Fruit fly (Drosophila melanogaster): ENCODE results near the gene fid.
A peak's percentile ranks its signal among the peaks of the same experiment; 100 is the strongest.

fid gene

DNA sequence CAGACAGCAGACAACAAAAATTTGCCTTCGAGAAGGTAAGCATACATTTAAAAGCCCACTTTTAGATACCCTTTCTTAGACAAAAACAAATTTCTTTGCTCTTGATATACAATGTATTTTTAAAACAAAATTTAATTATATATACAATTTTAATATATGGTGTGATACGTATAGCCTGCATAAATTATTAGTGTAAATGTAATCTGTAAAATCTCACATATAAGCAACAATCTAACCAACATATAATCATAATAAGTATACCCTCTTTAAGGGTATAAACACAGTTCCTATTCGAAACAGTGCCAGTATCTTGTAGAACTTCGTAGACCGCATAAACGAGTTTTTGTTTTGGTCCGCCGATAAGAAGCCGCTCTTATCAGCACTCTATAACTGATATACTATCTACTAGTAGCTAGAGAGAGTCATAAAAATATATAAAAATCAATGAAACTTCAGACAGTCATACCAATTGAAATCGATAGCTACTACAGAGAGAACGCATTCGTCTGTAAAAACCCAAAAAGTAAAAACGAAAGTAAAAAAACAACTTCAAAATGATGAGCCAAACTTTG is 44.5 kb downstream of the fid start, which contains the start of gene Kaz-m1 (continued):
- TF ChIP-seq CG4617 (GFP tag; optimal IDR thresholded peaks at IDR 0.05; ENCODE audit: borderline replicate concordance) (no peak), CkIIα-i1 (GFP tag; IDR thresholded peaks at IDR 0.05) (no peak), CG3995 (GFP tag; optimal IDR thresholded peaks at IDR 0.05) (no peak), Antp (GFP tag; optimal IDR thresholded peaks at IDR 0.05) (no peak), Hmx (GFP tag; optimal IDR thresholded peaks at IDR 0.05) (no peak), ranshi (GFP tag; IDR thresholded peaks at IDR 0.05) (0 out of 2 replicates have a peak, but pooled peaks have one; percentile 8), tgo (GFP tag; IDR thresholded peaks at IDR 0.05) (no peak; the same call in 2 of the 3 replicates), CG30020 (tag; optimal IDR thresholded peaks at IDR 0.05) (peak; percentile 4), CG11695 (GFP tag; IDR thresholded peaks at IDR 0.05) (peak; percentile 59; the same call in 1 of the 3 replicates), CG4820 (GFP tag; optimal IDR thresholded peaks at IDR 0.05) (peak; percentile 50), otp (GFP tag; IDR thresholded peaks at IDR 0.05) (no peak), CG2889 (GFP tag; IDR thresholded peaks at IDR 0.05) (no peak), Spps (tag; optimal IDR thresholded peaks at IDR 0.05) (peak; percentile 38), CG11456 (GFP tag; IDR thresholded peaks at IDR 0.05) (no peak), CG12942 (GFP tag; optimal IDR thresholded peaks at IDR 0.05) (no peak), btn (GFP tag; optimal IDR thresholded peaks at IDR 0.05) (no peak), Oaz (GFP tag; IDR thresholded peaks at IDR 0.05) (no peak), CG7839 (tag; optimal IDR thresholded peaks at IDR 0.05) (peak; percentile 74), chm (GFP tag; IDR thresholded peaks at IDR 0.05) (no peak), lov (optimal IDR thresholded peaks at IDR 0.05) (no peak), lov (GFP tag; IDR thresholded peaks at IDR 0.05) (no peak), tup (GFP tag; optimal IDR thresholded peaks at IDR 0.05) (no peak), ara (GFP tag; IDR thresholded peaks at IDR 0.05) (no peak), Aef1 (GFP tag; IDR thresholded peaks at IDR 0.05) (no peak), wor (GFP tag; IDR thresholded peaks at IDR 0.05) (no peak), grn (GFP tag; optimal IDR thresholded peaks at IDR 0.05) (peak; percentile 67), CG8388 (GFP tag; optimal IDR thresholded peaks at IDR 0.05) (peak; percentile 42), repo (GFP tag; optimal IDR thresholded peaks at IDR 0.05) (no peak), bbx (GFP tag; IDR thresholded peaks at IDR 0.05; ENCODE audit: partially characterized antibody) (no peak), CG32772 (GFP tag; IDR thresholded peaks at IDR 0.05) (no peak), CG11504 (tag; optimal IDR thresholded peaks at IDR 0.05) (peak; percentile 72), stwl (tag; optimal IDR thresholded peaks at IDR 0.05) (no peak), Dp (GFP tag; optimal IDR thresholded peaks at IDR 0.05) (no peak), trem (tag; optimal IDR thresholded peaks at IDR 0.05) (peak; percentile 53), ac (GFP tag; optimal IDR thresholded peaks at IDR 0.05) (no peak), MTF-1 (GFP tag; optimal IDR thresholded peaks at IDR 0.05; ENCODE audit: borderline replicate concordance) (no peak), CG14667 (GFP tag; IDR thresholded peaks at IDR 0.05) (no peak), gfzf (GFP tag; optimal IDR thresholded peaks at IDR 0.05) (no peak), CG8089 (GFP tag; optimal IDR thresholded peaks at IDR 0.05) (no peak), Hey (tag; optimal IDR thresholded peaks at IDR 0.05) (no peak), Lim3 (GFP tag; IDR thresholded peaks at IDR 0.05) (no peak), CG18011 (GFP tag; optimal IDR thresholded peaks at IDR 0.05) (no peak), salm (tag; optimal IDR thresholded peaks at IDR 0.05) (peak; percentile 9), Jarid2 (GFP tag; optimal IDR thresholded peaks at IDR 0.05) (no peak), Poxn (GFP tag; IDR thresholded peaks at IDR 0.05) (no peak), Hr78 (GFP tag; optimal IDR thresholded peaks at IDR 0.05) (peak in 1 of 2 experiments; percentile 22), Gug (GFP tag; IDR thresholded peaks at IDR 0.05) (no peak), Dip2 (GFP tag; IDR thresholded peaks at IDR 0.05) (no peak), CG18764 (GFP tag; optimal IDR thresholded peaks at IDR 0.05) (no peak), insv (GFP tag; optimal IDR thresholded peaks at IDR 0.05) (peak in 1 of 2 experiments; percentile 2), Mrtf (GFP tag; IDR thresholded peaks at IDR 0.05) (no peak), HmgD (GFP tag; optimal IDR thresholded peaks at IDR 0.05) (no peak)
